Fruit fly (Drosophila melanogaster): ENCODE results near the gene CG34132.

Gene CG34132

DNA sequence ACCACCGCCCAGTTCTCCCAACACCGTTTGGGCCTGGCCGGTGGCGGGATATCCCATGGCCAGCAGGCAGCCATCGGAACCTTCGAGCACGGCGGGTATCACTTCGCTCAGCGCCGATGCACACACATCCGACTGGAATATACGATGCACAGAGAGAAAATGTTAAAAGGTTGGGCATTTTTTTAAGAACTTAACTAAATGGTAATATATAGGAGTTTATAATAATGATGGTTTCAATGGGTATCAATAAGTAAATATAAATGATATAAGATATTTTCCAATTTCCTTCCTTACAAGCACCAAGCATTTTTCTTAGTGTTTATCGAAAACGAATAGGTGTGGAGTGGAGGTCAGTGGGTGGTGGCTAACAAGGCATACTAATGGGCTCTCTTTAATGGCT lies 33.7 kb upstream of the CG34132 start:
- no peak for TF ChIP-seq Vsx2 (GFP tag; optimal IDR thresholded peaks at IDR 0.05; ENCODE audit: partially characterized antibody)
- no peak for TF ChIP-seq Dfd (GFP tag; optimal IDR thresholded peaks at IDR 0.05)
- TF ChIP-seq psq (GFP tag; optimal IDR thresholded peaks at IDR 0.05) = no peak
- no peak for TF ChIP-seq h (GFP tag; optimal IDR thresholded peaks at IDR 0.05)
- TF ChIP-seq sage (GFP tag; optimal IDR thresholded peaks at IDR 0.05) = no peak
- TF ChIP-seq Myc (optimal IDR thresholded peaks at IDR 0.05) = no peak
- no peak for TF ChIP-seq rgr (GFP tag; optimal IDR thresholded peaks at IDR 0.05)
- TF ChIP-seq lola (GFP tag; optimal IDR thresholded peaks at IDR 0.05) = no peak
- no peak for TF ChIP-seq N (GFP tag; optimal IDR thresholded peaks at IDR 0.05)
- TF ChIP-seq brk (GFP tag; optimal IDR thresholded peaks at IDR 0.05) = no peak
- no peak for TF ChIP-seq Jra (GFP tag; optimal IDR thresholded peaks at IDR 0.05)
- no peak for TF ChIP-seq sv (GFP tag; optimal IDR thresholded peaks at IDR 0.05)
- no peak for TF ChIP-seq Hr78 (GFP tag; optimal IDR thresholded peaks at IDR 0.05)
- TF ChIP-seq CG32264 (GFP tag; optimal IDR thresholded peaks at IDR 0.05) = no peak
- no peak for TF ChIP-seq HLH106 (tag; optimal IDR thresholded peaks at IDR 0.05)
- no peak for TF ChIP-seq br (GFP tag; optimal IDR thresholded peaks at IDR 0.05)
- TF ChIP-seq Rel (GFP tag; optimal IDR thresholded peaks at IDR 0.05) = no peak
- no peak for TF ChIP-seq Rel (tag; optimal IDR thresholded peaks at IDR 0.05)

DNA sequence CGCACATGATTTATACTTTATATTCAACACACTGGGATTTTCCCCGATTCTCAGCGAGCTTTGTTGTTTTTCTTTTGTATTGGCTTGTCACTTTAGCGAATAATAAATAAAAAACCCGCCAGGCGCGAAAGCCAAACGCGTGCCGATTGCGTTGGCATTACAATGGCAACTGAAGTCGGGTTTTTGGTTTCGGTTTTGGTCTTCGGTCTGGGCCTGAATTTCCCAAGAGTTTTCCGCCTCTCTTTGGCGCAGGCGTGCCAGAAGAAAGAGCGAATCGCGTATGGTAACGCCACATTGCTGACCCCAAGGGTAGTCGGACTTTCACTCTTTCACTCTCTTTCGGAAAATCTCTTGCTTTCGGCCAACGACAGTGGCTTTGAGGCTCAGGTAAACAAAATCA lies 30.2 kb upstream of the CG34132 start, which contains the start of gene CG14535:
Gene CG14535 (minus strand): TSS at position 368 of the 400 bp plus-strand sequence.
- no peak for TF ChIP-seq Rel (GFP tag; optimal IDR thresholded peaks at IDR 0.05)
- no peak for TF ChIP-seq Rel (tag; optimal IDR thresholded peaks at IDR 0.05)

DNA sequence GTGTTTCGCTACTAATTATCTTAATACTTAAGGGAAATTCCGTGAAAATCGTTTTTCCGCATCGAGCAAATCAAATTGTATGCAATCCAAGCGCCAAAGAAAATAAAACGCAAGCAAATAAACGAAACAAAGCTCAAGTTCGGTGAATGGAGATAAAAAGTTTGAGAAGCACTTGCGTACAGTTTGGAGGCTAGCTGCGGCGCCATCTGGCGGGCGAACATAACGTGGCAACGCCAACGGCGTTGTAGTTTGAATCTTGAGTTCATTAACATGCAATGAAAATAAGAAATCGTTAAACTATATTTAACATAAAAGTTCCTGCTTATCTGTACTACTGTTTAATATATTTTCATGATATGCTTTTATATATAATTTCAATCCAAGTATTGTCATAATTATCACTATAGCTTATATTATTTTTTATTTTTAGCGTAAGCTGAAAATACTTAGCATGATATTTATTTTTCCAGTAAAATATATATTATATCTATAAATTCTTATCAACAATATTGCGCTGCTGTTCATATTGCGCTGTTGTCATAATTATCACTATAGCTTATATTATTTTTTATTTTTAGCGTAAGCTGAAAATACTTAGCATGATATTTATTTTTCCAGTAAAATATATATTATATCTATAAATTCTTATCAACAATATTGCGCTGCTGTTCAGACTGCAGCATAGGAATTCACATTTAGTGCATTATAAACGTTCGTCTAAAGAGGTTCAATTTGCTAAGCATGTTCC lies 28.7 kb upstream of the CG34132 start, which contains the start of gene lectin-28C:
Gene lectin-28C (plus strand): TSS at position 698 of the 748 bp plus-strand sequence.
- TF ChIP-seq foxo (GFP tag; optimal IDR thresholded peaks at IDR 0.05) = peak in 1 of 2 experiments; percentile 0
- TF ChIP-seq Vsx2 (GFP tag; optimal IDR thresholded peaks at IDR 0.05; ENCODE audit: partially characterized antibody) = peak; percentile 10
- peak; percentile 86 for TF ChIP-seq Myc (optimal IDR thresholded peaks at IDR 0.05)

DNA sequence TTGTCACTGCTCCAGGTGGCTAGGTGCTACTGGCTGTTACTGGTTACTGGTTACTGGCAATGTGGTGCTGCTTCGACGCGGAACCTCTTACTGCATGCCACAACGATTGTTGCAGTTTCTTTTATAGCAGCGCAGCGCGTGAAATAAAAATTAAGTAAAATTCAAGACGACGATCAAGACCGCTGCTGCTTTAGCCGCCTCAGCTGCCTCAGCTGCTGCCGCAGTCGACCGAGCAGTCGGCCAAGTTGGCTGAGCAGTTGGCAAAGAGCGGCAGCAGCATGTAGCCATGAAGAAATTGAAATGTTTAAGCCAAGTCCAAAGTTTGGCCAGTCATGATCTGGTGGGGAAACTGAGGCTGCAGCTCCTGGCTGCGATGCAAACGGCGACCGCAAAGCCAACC lies 24.6 kb upstream of the CG34132 start, which contains the start of gene TwdlE:
Gene TwdlE (minus strand): TSS at position 101 of the 400 bp plus-strand sequence.
- TF ChIP-seq Dfd (GFP tag; optimal IDR thresholded peaks at IDR 0.05) (no peak), Hr83 (GFP tag; optimal IDR thresholded peaks at IDR 0.05; ENCODE audit: poor library complexity, severe bottlenecking) (no peak), psq (GFP tag; optimal IDR thresholded peaks at IDR 0.05) (no peak), Mio (GFP tag; optimal IDR thresholded peaks at IDR 0.05) (no peak), HLH106 (tag; optimal IDR thresholded peaks at IDR 0.05) (no peak), Hr78 (GFP tag; optimal IDR thresholded peaks at IDR 0.05) (no peak), br (GFP tag; optimal IDR thresholded peaks at IDR 0.05) (no peak), jim (GFP tag; optimal IDR thresholded peaks at IDR 0.05) (no peak), CG9705 (GFP tag; optimal IDR thresholded peaks at IDR 0.05) (no peak), h (GFP tag; optimal IDR thresholded peaks at IDR 0.05) (no peak), Vsx2 (GFP tag; optimal IDR thresholded peaks at IDR 0.05; ENCODE audit: partially characterized antibody) (no peak), sv (GFP tag; optimal IDR thresholded peaks at IDR 0.05) (no peak), Jra (GFP tag; optimal IDR thresholded peaks at IDR 0.05) (no peak), sage (GFP tag; optimal IDR thresholded peaks at IDR 0.05) (no peak), Myc (optimal IDR thresholded peaks at IDR 0.05) (no peak), brk (GFP tag; optimal IDR thresholded peaks at IDR 0.05) (no peak), fru (GFP tag; optimal IDR thresholded peaks at IDR 0.05) (no peak), tai (GFP tag; optimal IDR thresholded peaks at IDR 0.05) (no peak), Dif (GFP tag; optimal IDR thresholded peaks at IDR 0.05; ENCODE audit: partially characterized antibody) (no peak), foxo (GFP tag; optimal IDR thresholded peaks at IDR 0.05) (no peak)

DNA sequence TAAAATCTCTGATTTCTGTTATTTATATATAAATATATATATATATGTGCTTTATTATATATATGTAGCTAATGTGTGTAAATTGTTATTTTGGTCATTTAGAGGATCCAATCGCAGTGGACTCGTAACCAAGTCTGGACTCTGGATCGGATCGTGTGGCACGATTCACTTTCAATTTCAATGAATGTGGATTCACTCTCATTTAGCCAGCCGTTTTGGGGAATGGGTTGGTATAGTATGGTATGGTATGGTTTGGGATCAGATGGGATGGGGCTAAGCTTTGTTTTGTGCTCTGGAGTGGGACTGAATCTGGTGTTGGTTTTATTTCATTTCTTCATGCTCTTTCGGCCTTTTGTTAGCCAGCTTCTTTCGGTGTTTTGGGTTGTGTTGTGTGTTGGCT lies 23.6 kb upstream of the CG34132 start:
- no peak for TF ChIP-seq OdsH (GFP tag; optimal IDR thresholded peaks at IDR 0.05)
- no peak for TF ChIP-seq psq (GFP tag; optimal IDR thresholded peaks at IDR 0.05)
- TF ChIP-seq N (GFP tag; optimal IDR thresholded peaks at IDR 0.05) = no peak
- no peak for TF ChIP-seq CG9705 (GFP tag; optimal IDR thresholded peaks at IDR 0.05)
- no peak for TF ChIP-seq dl (GFP tag; optimal IDR thresholded peaks at IDR 0.05; ENCODE audit: insufficient read depth in 1 of 2, partially characterized antibody in 2 of 2)
- TF ChIP-seq tai (GFP tag; optimal IDR thresholded peaks at IDR 0.05) = no peak
- no peak for TF ChIP-seq GATAd (GFP tag; optimal IDR thresholded peaks at IDR 0.05)
- TF ChIP-seq br (GFP tag; optimal IDR thresholded peaks at IDR 0.05) = no peak
- TF ChIP-seq ey (GFP tag; optimal IDR thresholded peaks at IDR 0.05) = no peak

All from whole organism, wandering third instar larva.